Worm (Caenorhabditis elegans): ENCODE results near the gene fbxa-71.
"Not testable (repeated sequence)": the region's sequence is repeated elsewhere in the genome, so short reads cannot be mapped to it uniquely, and the experiment has no call there.

The fbxa-71 gene

ce11 chrIII:2251348-2251747, 4.3 kb upstream of the fbxa-71 start, which contains the start of gene fbxa-7:
fbxa-7 (minus strand) TSS chrIII:2251448.
- no peak for TF ChIP-seq unc-62 (GFP tag; optimal IDR thresholded peaks at IDR 0.05)

- no peak for TF ChIP-seq unc-62 (GFP tag; optimal IDR thresholded peaks at IDR 0.05)
Measured at ce11 chrIII:2253027-2253499, 2.6 kb upstream of the fbxa-71 start, which contains the start of gene fbxa-73. fbxa-73 (plus strand) TSS chrIII:2253449.

ce11 chrIII:2258863-2259262, 3.2 kb downstream of the fbxa-71 start, which contains the start of gene fbxa-43:
fbxa-43 (minus strand) TSS chrIII:2258963.
- no peak for TF ChIP-seq unc-62 (GFP tag; optimal IDR thresholded peaks at IDR 0.05)

DNA sequence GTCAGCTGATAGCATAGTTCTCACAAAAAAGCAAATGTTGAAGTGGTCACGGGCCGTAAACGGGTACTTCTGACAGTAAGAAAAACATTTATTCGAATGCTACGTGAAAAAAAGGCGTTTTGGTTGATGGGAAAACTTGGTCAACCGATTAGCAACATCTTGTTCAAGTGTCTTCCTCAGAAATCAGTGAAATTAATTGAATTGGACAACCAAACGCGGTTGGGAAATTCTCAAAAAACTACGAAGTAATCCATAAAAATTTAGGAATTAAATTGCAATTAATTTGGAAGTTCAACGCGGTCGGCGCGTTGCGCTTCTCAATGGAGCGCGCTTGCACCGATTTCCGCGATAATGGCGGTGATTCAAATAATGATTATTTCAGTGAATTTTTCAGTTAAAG, 3.7 kb downstream of the fbxa-71 start:
- TF ChIP-seq unc-62 (GFP tag; optimal IDR thresholded peaks at IDR 0.05) = no peak

ce11 chrIII:2261353-2261752, 5.7 kb downstream of the fbxa-71 start, which contains the start of gene fbxa-42:
fbxa-42 (minus strand) TSS chrIII:2261453.
- not testable (repeated sequence) for TF ChIP-seq unc-62 (GFP tag; optimal IDR thresholded peaks at IDR 0.05)

ce11 chrIII:2262942-2263341, 7.3 kb downstream of the fbxa-71 start, which contains the start of gene Y54F10BM.6:
Y54F10BM.6 (plus strand) TSS chrIII:2263242.
- no peak for TF ChIP-seq unc-62 (GFP tag; optimal IDR thresholded peaks at IDR 0.05)

DNA sequence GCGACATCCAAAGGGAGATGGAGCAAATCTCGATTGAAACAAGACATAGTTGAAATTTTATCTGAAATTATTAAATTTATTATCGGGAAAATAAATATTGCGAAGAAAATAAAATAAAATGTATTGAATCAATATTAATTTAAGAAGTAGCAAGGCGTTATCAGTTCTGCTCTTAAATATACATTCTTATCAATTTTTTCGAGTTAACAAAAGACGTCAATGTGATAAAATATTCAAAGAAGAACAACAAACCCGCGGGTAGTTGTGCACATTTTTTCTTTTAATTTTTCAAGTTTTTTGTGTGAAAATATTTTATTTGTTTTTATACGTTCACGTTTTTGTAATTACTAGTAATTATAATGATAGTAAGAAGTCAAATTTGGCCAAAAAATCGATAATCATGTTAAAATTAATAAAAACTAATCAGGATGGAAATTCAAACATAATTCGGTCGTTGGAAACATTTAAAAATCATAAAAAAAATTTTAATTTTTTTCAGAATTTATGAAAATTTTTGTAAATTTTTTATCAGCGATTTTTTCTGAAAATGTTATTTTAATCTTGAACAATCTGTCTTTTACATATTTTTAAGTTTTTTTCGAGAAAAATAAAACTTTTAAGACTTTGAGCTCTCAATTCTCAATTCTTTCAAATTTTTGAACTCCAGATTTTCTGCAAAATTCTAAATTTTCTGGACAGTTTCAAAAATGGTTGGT, 10.5 kb downstream of the fbxa-71 start, which contains the start of gene fbxa-9:
fbxa-9 (plus strand) TSS at position 666 of the 716 bp plus-strand sequence.
- TF ChIP-seq unc-62 (GFP tag; optimal IDR thresholded peaks at IDR 0.05) = no peak

DNA sequence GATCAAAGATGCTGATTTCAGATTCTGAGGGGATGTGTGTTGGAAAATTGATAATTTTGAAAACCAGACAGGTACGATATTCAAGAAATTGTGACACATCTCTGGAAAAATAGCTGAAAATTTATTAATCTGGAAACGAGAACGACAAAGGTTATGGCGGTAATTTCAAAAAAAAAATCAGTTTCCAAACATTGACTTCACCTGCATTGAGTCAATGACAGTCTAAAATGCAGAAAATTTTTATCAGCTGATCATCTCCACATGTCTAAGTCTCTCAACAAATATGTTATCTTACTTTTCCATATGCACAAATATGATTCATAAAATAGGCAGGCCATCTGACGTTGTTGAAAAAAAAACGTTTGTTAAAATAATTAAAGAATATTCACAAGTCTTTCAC, 16.5 kb downstream of the fbxa-71 start, which contains the start of gene fbxa-48:
fbxa-48 (minus strand) TSS at position 101 of the 400 bp plus-strand sequence.
- TF ChIP-seq unc-62 (GFP tag; optimal IDR thresholded peaks at IDR 0.05) = no peak

DNA sequence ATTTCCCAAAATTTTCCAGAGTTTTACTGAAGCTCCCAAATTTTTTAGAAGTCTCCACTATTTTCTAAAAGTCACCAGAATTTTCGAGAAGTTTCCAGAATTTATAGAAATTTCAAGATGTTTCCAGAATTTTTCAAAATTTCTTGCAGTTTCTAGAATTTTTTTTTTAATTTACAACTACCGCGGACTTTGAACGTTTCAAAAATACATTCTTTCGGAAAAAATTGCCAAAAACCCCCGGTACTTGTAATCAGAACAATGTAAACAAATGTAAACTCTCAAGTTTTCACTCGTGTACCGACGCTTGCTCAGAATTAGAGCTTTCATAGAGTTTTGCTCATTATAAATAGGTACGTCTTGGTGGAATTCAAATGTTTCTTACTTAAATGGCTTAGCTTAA, 17.1 kb downstream of the fbxa-71 start, which contains the start of gene fbxa-39:
fbxa-39 (plus strand) TSS at position 301 of the 400 bp plus-strand sequence.
- no peak for TF ChIP-seq unc-62 (GFP tag; optimal IDR thresholded peaks at IDR 0.05)

DNA sequence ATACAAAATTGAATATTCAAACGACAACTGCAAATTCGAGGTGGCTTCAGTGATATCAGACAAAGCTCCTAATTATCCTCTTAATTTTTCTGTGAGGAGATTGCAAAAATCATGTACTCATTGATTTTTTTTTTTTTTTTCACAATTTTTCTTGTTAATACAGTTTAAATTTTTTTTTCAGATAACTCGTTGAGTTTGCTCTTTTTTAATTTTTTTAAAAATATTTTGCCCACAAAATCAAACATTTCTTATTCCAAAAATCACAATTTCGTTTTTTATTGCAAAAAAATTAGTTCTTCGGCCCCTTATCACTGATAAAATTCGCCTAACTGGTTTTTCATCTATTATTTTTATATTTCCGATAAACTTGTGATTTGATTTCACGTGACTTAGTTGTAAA, 21.2 kb downstream of the fbxa-71 start, which contains the start of gene Y54F10BM.21:
Y54F10BM.21 (plus strand) TSS at position 301 of the 400 bp plus-strand sequence.
- no peak for TF ChIP-seq unc-62 (GFP tag; optimal IDR thresholded peaks at IDR 0.05)

ce11 chrIII:2279457-2279856, 23.8 kb downstream of the fbxa-71 start, which contains the start of gene Y54F10BM.23:
Y54F10BM.23 (minus strand) TSS chrIII:2279557.
- no peak for TF ChIP-seq unc-62 (GFP tag; optimal IDR thresholded peaks at IDR 0.05)

- no peak for TF ChIP-seq unc-62 (GFP tag; optimal IDR thresholded peaks at IDR 0.05)
Measured at ce11 chrIII:2280569-2280968, 24.9 kb downstream of the fbxa-71 start, which contains the start of gene Y54F10BM.22. Y54F10BM.22 (plus strand) TSS chrIII:2280899.

DNA sequence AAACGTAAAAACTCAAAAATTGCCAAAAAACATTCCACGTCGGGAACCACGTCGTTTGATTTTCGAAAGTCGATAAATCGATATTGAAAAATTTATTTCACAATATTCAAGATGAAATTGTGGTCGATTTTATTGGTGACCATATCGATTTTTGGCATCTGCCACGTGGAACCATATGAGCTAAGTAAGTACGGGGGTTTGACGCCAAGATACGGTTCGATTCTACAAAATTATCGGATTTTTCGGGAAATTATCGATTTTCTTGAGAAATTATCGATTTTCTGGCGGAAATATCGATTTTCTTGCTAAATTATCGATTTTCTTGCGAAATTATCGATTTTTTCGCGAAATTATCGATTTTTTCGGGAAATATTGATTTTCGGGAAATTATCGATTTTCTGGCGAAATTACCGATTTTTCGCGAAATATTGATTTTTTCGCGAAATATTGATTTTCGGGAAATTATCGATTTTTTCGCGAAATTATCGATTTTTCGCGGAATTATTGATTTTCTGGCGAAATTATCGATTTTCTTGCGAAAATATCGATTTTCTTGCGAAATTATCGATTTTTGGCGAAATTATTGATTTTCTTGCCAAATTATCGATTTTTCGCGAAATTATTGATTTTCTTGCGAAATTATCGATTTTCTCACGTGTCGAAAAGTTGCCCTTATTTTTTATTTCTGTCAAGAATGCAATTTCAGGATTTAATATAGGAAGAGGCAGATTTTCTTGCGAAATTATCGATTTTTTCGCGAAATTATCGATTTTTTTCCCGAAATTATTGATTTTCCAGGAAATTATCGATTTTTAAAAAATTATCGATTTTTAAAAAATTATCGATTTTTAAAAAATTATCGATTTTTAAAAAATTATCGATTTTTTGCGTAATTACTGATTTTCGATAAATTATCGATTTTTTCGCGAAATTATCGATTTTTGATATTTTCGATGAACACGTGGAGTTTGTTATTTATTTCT, 26.6 kb downstream of the fbxa-71 start, which contains the start of gene Y54F10BM.3:
Y54F10BM.3 (plus strand) TSS at position 51 of the 983 bp plus-strand sequence.
- TF ChIP-seq unc-62 (GFP tag; optimal IDR thresholded peaks at IDR 0.05) = no peak

DNA sequence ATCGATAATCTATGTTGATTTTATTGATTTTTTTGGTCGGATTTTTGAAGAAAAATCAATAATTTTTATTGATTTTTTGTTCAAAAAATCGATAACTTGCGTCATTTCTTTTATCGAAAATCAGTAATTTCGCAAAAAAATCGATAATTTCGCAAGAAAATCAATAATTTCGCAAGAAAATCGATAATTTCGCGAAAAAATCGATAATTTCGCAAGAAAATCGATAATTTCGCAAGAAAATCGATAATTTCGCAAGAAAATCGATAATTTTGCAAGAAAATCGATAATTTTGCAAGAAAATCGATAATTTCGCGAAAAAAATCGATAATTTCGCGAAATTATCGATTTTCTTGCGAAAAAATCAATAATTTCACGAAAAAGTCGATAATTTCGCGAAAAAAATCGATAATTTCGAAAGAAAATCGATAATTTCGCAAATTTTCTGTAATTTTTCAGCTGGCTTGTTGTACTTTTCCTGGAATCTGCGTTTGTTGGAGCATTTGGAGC, 27.8 kb downstream of the fbxa-71 start:
- no peak for TF ChIP-seq unc-62 (GFP tag; optimal IDR thresholded peaks at IDR 0.05)

- no peak for TF ChIP-seq unc-62 (GFP tag; optimal IDR thresholded peaks at IDR 0.05)
Measured at ce11 chrIII:2288261-2288660, 32.6 kb downstream of the fbxa-71 start.
